Fruit fly (Drosophila melanogaster) whole organism: ENCODE data around the gene Cpr64Ab.

ENCODE experiments used
- Dll ChIP-seq: fragments of >200 bp; optimal IDR thresholded peaks from 2 replicates; lab custom pipeline; 2017
- EcR ChIP-seq, 2 experiments: fragments of >200 bp; optimal IDR thresholded peaks; 2 replicates each; lab custom pipeline; 2017; ENCODE audit warnings: missing biosample characterization in 2 of 2, missing genetic modification characterization in 2 of 2, missing genetic modification reagents in 2 of 2
- psq ChIP-seq: fragments of >200 bp; optimal IDR thresholded peaks from 2 replicates; lab custom pipeline; 2017

dm6 chr3L:4193730-4194649 is 17.4 kb downstream of the Cpr64Ab start, which contains the start of gene CG43367:
- TF ChIP-seq Dll (lab: Kevin White, UChicago) (no peak), psq (lab: Kevin White, UChicago) (no peak), EcR (GFP tag; optimal IDR thresholded peaks at IDR 0.05; lab: Kevin White, UChicago) (no peak)
